Fruit fly (Drosophila melanogaster): ENCODE results near the gene rdx.

The rdx gene

DNA sequence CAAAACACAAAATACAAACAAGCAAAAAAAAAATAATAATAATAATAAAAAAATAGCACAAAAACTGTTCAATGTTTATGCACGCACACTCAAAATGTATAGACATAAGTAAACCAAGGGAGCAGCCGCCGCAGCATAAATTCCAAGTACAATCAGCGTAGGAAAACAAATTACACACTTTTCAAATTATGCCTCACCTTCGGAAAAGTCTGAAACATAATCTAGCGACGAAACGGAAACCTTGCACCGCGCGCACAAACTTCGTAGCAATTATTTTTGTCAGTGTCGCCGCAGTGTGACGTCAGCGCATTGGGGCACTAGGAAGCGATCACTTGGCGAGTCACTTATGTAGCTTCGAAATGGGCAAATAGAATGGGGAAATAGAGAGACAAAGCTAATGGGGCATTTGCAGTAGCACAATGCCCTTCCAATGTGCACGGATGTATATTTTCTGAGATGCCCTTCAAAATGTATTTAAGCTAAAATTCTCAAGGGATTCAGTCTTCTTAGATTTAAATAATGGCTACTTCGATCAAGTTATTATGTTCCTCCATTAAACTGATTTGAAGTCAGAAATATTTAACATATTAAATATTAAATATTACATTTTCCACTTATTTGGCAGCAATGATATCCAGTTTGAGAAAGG, 15.0 kb downstream of the rdx start (continued):
- TF ChIP-seq CG31441 (GFP tag; IDR thresholded peaks at IDR 0.05) (peak; percentile 63), Scr (GFP tag; IDR thresholded peaks at IDR 0.05; ENCODE audit: partially characterized antibody) (no peak), CG34422 (GFP tag; IDR thresholded peaks at IDR 0.05) (peak; percentile 67), dpn (GFP tag; optimal IDR thresholded peaks at IDR 0.05) (peak; percentile 37 to 71), Meics (GFP tag; optimal IDR thresholded peaks at IDR 0.05) (peak; percentile 58), bsh (GFP tag; optimal IDR thresholded peaks at IDR 0.05) (peak in 1 of 2 experiments; percentile 39), CG7745 (tag; optimal IDR thresholded peaks at IDR 0.05) (no peak), az2 (GFP tag; optimal IDR thresholded peaks at IDR 0.05) (peak; percentile 63), CG6254 (GFP tag; optimal IDR thresholded peaks at IDR 0.05) (no peak), CG3995 (GFP tag; optimal IDR thresholded peaks at IDR 0.05) (no peak), h (optimal IDR thresholded peaks at IDR 0.05) (no peak), dan (GFP tag; IDR thresholded peaks at IDR 0.05) (no peak), CG42726 (GFP tag; IDR thresholded peaks at IDR 0.05; ENCODE audit: partially characterized antibody) (no peak), hth (optimal IDR thresholded peaks at IDR 0.05) (no peak), wek (GFP tag; optimal IDR thresholded peaks at IDR 0.05) (peak; percentile 55), CG13123 (GFP tag; optimal IDR thresholded peaks at IDR 0.05) (no peak), NC2α (GFP tag; optimal IDR thresholded peaks at IDR 0.05) (peak; percentile 26), CG12071 (GFP tag; optimal IDR thresholded peaks at IDR 0.05) (peak; percentile 78), Sox100B (GFP tag; optimal IDR thresholded peaks at IDR 0.05) (peak; percentile 65), Trl (optimal IDR thresholded peaks at IDR 0.05) (no peak), Trl (GFP tag; optimal IDR thresholded peaks at IDR 0.05) (peak; percentile 75), al (GFP tag; IDR thresholded peaks at IDR 0.05) (0 out of 2 replicates have a peak, but pooled peaks have one; percentile 18), CG10565 (GFP tag; optimal IDR thresholded peaks at IDR 0.05) (no peak), cg (GFP tag; optimal IDR thresholded peaks at IDR 0.05) (no peak), dysf (GFP tag; IDR thresholded peaks at IDR 0.05) (peak; percentile 71), CG5245 (GFP tag; optimal IDR thresholded peaks at IDR 0.05) (no peak), bigmax (GFP tag; optimal IDR thresholded peaks at IDR 0.05) (no peak), tap (tag; optimal IDR thresholded peaks at IDR 0.05) (peak; percentile 21), aop (GFP tag; IDR thresholded peaks at IDR 0.05) (no peak), CG2116 (GFP tag; optimal IDR thresholded peaks at IDR 0.05) (peak; percentile 0), abd-A (tag; optimal IDR thresholded peaks at IDR 0.05) (no peak), CG13894 (tag; optimal IDR thresholded peaks at IDR 0.05) (no peak), Hsf (GFP tag; optimal IDR thresholded peaks at IDR 0.05) (peak; percentile 36), otp (GFP tag; IDR thresholded peaks at IDR 0.05) (no peak; the same call in 2 of the 3 replicates), pan (optimal IDR thresholded peaks at IDR 0.05) (no peak), pan (GFP tag; optimal IDR thresholded peaks at IDR 0.05 in 1 of 2, IDR thresholded peaks at IDR 0.05 in 1 of 2) (peak in 1 of 2 experiments; percentile 69), knrl (GFP tag; IDR thresholded peaks at IDR 0.05; ENCODE audit: partially characterized antibody) (no peak), D19B (GFP tag; optimal IDR thresholded peaks at IDR 0.05) (no peak), CG6791 (GFP tag; IDR thresholded peaks at IDR 0.05; ENCODE audit: partially characterized antibody) (no peak), eve (GFP tag; optimal IDR thresholded peaks at IDR 0.05) (peak in 1 of 2 experiments; percentile 58), ara (GFP tag; IDR thresholded peaks at IDR 0.05) (0 out of 2 replicates have a peak, but pooled peaks have one; percentile 53), H15 (GFP tag; IDR thresholded peaks at IDR 0.05) (0 out of 3 replicates have a peak, but pooled peaks have one; percentile 27), CG3407 (GFP tag; optimal IDR thresholded peaks at IDR 0.05) (peak; percentile 8), zen2 (GFP tag; IDR thresholded peaks at IDR 0.05; ENCODE audit: partially characterized antibody) (no peak), Sin3A (optimal IDR thresholded peaks at IDR 0.05) (no peak), ase (GFP tag; IDR thresholded peaks at IDR 0.05) (peak; percentile 40; the same call in 1 of the 3 replicates), Oli (tag; optimal IDR thresholded peaks at IDR 0.05) (peak; percentile 68), CG33213 (GFP tag; optimal IDR thresholded peaks at IDR 0.05) (no peak), Dip2 (GFP tag; IDR thresholded peaks at IDR 0.05) (no peak), chm (GFP tag; IDR thresholded peaks at IDR 0.05) (peak; percentile 48; the same call in 1 of the 2 replicates), CG12104 (GFP tag; optimal IDR thresholded peaks at IDR 0.05) (peak; percentile 33)

All from whole organism, embryonic.